Worm (Caenorhabditis elegans) whole organism, midembryonic: ENCODE data around the gene grd-8.

Source experiments
- T22C8.4 ChIP-seq: fragments of 200-800 bp; sonication (Bioruptor generic); IDR thresholded peaks from 2 replicates; pipeline ENCODE4 v1.3.6; 2022; ENCODE audit warnings: missing genetic modification characterization, missing compliant biosample characterization
- cog-1 ChIP-seq: sonication (generic microtip); optimal IDR thresholded peaks from 2 replicates; lab custom pipeline; 2016; ENCODE audit warnings: missing genetic modification characterization, missing compliant biosample characterization
- flt-1 ChIP-seq: fragments of 200-800 bp; sonication (Bioruptor generic); IDR thresholded peaks from 2 replicates; pipeline ENCODE4 v1.3.6; 2022; ENCODE audit warnings: missing genetic modification characterization, missing compliant biosample characterization
- klf-2 ChIP-seq: fragments of 200-800 bp; sonication (Bioruptor generic); conservative IDR thresholded peaks from 2 replicates; pipeline ENCODE4 v1.3.6; 2022; ENCODE audit warnings: missing genetic modification reagents, missing genetic modification characterization, missing compliant biosample characterization
- med-1 ChIP-seq: sonication (generic microtip); optimal IDR thresholded peaks from 2 replicates; lab custom pipeline; 2017; ENCODE audit warnings: missing genetic modification characterization, mild to moderate bottlenecking, missing compliant biosample characterization, antibody characterized with exemption, missing genetic modification reagents; ENCODE audit not compliant: insufficient read depth
- ref-1 ChIP-seq: fragments of 200-800 bp; sonication (Bioruptor generic); conservative IDR thresholded peaks from 2 replicates; pipeline ENCODE4 v1.3.6; 2022; ENCODE audit warnings: missing genetic modification reagents, missing genetic modification characterization, missing compliant biosample characterization
- tab-1 ChIP-seq: fragments of 200-800 bp; sonication (Bioruptor generic); IDR thresholded peaks from 2 replicates; pipeline ENCODE4 v1.3.6; 2022; ENCODE audit warnings: missing genetic modification characterization, missing compliant biosample characterization
- ztf-23 ChIP-seq: fragments of 200-800 bp; sonication (Bioruptor generic); IDR thresholded peaks from 2 replicates; pipeline ENCODE4 v1.3.6; 2022; ENCODE audit warnings: missing genetic modification reagents, missing genetic modification characterization, missing compliant biosample characterization
- ztf-29 ChIP-seq: fragments of 200-800 bp; sonication (Bioruptor generic); IDR thresholded peaks from 2 replicates; pipeline ENCODE4 v1.3.6; 2022; ENCODE audit warnings: missing genetic modification reagents, missing genetic modification characterization, missing compliant biosample characterization

grd-8 gene

ce11 chrV:7878411-7878964 is 36.2 kb downstream of the grd-8 start, which contains the start of gene F40A3.2:
F40A3.2 (plus strand) TSS chrV:7878914.
- TF ChIP-seq ztf-23 (GFP tag; lab: Robert Waterston, UW) (no peak), flt-1 (no peak), klf-2 (GFP tag; lab: Robert Waterston, UW) (no peak), T22C8.4 (GFP tag; lab: Robert Waterston, UW) (no peak), ref-1 (GFP tag; lab: Robert Waterston, UW) (no peak), med-1 (GFP tag; lab: Kevin White, UChicago) (no peak)

DNA sequence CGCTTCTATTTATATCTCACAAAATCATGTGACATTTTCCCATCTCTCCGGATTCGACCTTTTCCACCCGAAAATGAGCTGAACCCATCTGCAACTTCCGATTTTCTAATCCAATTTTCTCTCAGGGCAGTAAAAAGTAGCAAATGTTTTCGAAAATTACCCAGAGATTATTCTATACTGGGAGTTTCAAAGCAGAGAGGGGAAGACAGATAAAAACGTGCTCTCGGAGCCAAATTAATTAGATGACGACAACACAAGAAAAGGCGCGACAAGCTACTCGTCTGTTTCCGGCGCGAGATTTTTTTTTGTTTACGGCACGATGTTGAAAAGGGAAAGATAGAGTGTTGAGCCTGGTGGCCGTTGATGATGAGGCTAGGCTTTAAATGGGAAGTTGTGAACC is 42.1 kb downstream of the grd-8 start:
- TF ChIP-seq med-1 (GFP tag; lab: Kevin White, UChicago) (no peak), tab-1 (no peak), T22C8.4 (GFP tag; lab: Robert Waterston, UW) (no peak), ztf-29 (GFP tag; lab: Robert Waterston, UW) (no peak), ref-1 (GFP tag; lab: Robert Waterston, UW) (no peak), flt-1 (no peak), klf-2 (GFP tag; lab: Robert Waterston, UW) (no peak), ztf-23 (GFP tag; lab: Robert Waterston, UW) (no peak), cog-1 (no peak)

DNA sequence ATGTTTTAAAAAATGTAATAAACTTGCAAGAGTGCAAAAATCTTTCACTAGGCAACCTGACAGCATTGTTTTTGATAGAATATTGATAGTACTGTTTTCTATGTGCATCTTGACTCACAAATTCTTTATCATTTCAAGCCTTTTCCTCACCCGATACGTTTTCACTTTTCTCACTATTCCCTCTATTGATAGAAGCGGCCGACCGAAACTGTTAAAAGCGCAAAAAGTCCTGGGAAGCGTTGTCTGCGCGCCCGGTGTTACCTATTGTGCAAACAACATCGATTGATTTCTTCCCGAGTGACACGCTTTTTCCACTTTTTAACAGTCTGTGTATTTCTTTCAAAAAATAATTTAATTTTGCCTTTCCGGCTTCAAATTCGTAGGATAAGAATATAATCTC is 45.7 kb downstream of the grd-8 start:
- TF ChIP-seq med-1 (GFP tag; lab: Kevin White, UChicago) (no peak), tab-1 (no peak), ztf-29 (GFP tag; lab: Robert Waterston, UW) (no peak), cog-1 (no peak), T22C8.4 (GFP tag; lab: Robert Waterston, UW) (no peak), klf-2 (GFP tag; lab: Robert Waterston, UW) (no peak), ref-1 (GFP tag; lab: Robert Waterston, UW) (no peak), flt-1 (no peak), ztf-23 (GFP tag; lab: Robert Waterston, UW) (no peak)

DNA sequence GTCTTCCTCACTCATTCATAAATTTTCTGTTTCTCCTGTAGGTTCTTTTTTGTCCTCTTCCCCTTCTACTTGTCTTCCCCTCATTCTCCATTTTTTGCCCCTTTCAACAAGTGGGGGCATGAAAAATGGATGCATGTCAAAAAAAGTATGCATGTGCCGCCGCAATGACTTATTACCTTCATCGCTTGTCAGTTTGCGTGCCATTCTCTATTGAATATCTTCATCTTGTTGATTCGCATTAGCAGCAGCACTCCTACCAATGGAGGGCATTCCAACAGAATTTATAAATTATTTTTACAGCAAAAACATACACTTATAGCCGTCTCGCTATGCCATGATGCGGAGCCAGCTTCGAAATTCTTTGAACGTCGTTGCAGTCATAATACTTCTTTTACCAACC is 48.9 kb downstream of the grd-8 start, which contains the start of gene F40A3.1:
Gene F40A3.1 (plus strand): TSS at position 301 of the 400 bp plus-strand sequence.
- TF ChIP-seq ztf-29 (GFP tag; lab: Robert Waterston, UW) (no peak), cog-1 (no peak), med-1 (GFP tag; lab: Kevin White, UChicago) (no peak), ref-1 (GFP tag; lab: Robert Waterston, UW) (no peak), tab-1 (no peak), ztf-23 (GFP tag; lab: Robert Waterston, UW) (no peak), T22C8.4 (GFP tag; lab: Robert Waterston, UW) (no peak), flt-1 (no peak)
